Fruit fly (Drosophila melanogaster) whole organism, embryonic: ENCODE data around the gene CG42591.

Experiments
- Awh ChIP-seq: fragments of 200-800 bp; sonication (Bioruptor generic); IDR thresholded peaks from 2 replicates; pipeline ENCODE4, ENCODE4 v1.3.6; 2022; ENCODE audit warnings: missing biosample characterization, missing genetic modification characterization
- Bgb ChIP-seq: fragments of 200-800 bp; sonication (Bioruptor generic); IDR thresholded peaks from 2 replicates; pipeline ENCODE4 v1.3.6; 2022; ENCODE audit warnings: missing biosample characterization, missing genetic modification characterization; ENCODE audit not compliant: partially characterized antibody
- CG1024 ChIP-seq: fragments of 200-800 bp; sonication (Bioruptor generic); IDR thresholded peaks from 2 replicates; pipeline ENCODE4 v1.3.6; 2022; ENCODE audit warnings: missing biosample characterization, missing genetic modification characterization
- CG10267 ChIP-seq: fragments of 200-800 bp; sonication (Bioruptor generic); optimal IDR thresholded peaks from 2 replicates; lab custom pipeline; 2018; ENCODE audit warnings: missing biosample characterization, mild to moderate bottlenecking, missing genetic modification characterization, moderate library complexity
- CG13775 ChIP-seq: fragments of 200-800 bp; sonication (Bioruptor generic); optimal IDR thresholded peaks from 3 replicates; lab custom pipeline; 2017; ENCODE audit warnings: missing biosample characterization, mild to moderate bottlenecking, missing genetic modification characterization
- CG14710 ChIP-seq: fragments of 200-800 bp; sonication (Bioruptor generic); optimal IDR thresholded peaks from 3 replicates; lab custom pipeline; 2019; ENCODE audit warnings: missing biosample characterization, mild to moderate bottlenecking, missing genetic modification characterization, moderate library complexity
- CG17186 ChIP-seq: fragments of 200-800 bp; sonication (Bioruptor generic); optimal IDR thresholded peaks from 3 replicates; lab custom pipeline; 2017; ENCODE audit warnings: missing biosample characterization, missing genetic modification reagents, missing genetic modification characterization
- CG17361 ChIP-seq: fragments of 200-800 bp; sonication (Bioruptor generic); IDR thresholded peaks from 3 replicates; pipeline ENCODE4 v1.3.6; 2022; ENCODE audit warnings: missing biosample characterization, missing genetic modification characterization
- CG18764 ChIP-seq: fragments of 200-800 bp; sonication (Bioruptor generic); optimal IDR thresholded peaks from 3 replicates; lab custom pipeline; 2016; ENCODE audit warnings: missing biosample characterization, missing genetic modification characterization
- CG2129 ChIP-seq: fragments of 200-800 bp; sonication (Bioruptor generic); IDR thresholded peaks from 2 replicates; pipeline ENCODE4 v1.3.6; 2022; ENCODE audit warnings: missing biosample characterization, missing genetic modification characterization; ENCODE audit not compliant: partially characterized antibody
- CG33557 ChIP-seq: fragments of 200-800 bp; sonication (Bioruptor generic); optimal IDR thresholded peaks from 2 replicates; lab custom pipeline; 2019; ENCODE audit warnings: missing biosample characterization, mild to moderate bottlenecking, missing genetic modification characterization, moderate library complexity
- CG3847 ChIP-seq: fragments of 200-800 bp; sonication (Bioruptor generic); IDR thresholded peaks from 2 replicates; pipeline ENCODE4 v1.3.6; 2022; ENCODE audit warnings: missing biosample characterization, missing genetic modification characterization
- CG6689 ChIP-seq: fragments of 200-800 bp; sonication (Bioruptor generic); IDR thresholded peaks from 2 replicates; pipeline ENCODE4 v1.3.6; 2022; ENCODE audit warnings: missing biosample characterization, missing genetic modification characterization
- CG7786 ChIP-seq: fragments of 200-800 bp; sonication (Bioruptor generic); optimal IDR thresholded peaks from 2 replicates; lab custom pipeline; 2016; ENCODE audit warnings: missing biosample characterization, missing genetic modification characterization
- CG9437 ChIP-seq: fragments of 200-800 bp; sonication (Bioruptor generic); optimal IDR thresholded peaks from 2 replicates; lab custom pipeline; 2018; ENCODE audit warnings: missing biosample characterization, mild to moderate bottlenecking, missing genetic modification characterization
- D19A ChIP-seq: fragments of 200-800 bp; optimal IDR thresholded peaks from 3 replicates; lab custom pipeline; 2019; ENCODE audit warnings: missing biosample characterization, mild to moderate bottlenecking, missing genetic modification characterization, moderate library complexity
- Dad ChIP-seq: fragments of 200-800 bp; sonication (Bioruptor generic); optimal IDR thresholded peaks from 3 replicates; lab custom pipeline; 2016; ENCODE audit warnings: missing biosample characterization, missing genetic modification characterization
- Doc2 ChIP-seq: fragments of 200-800 bp; sonication (Bioruptor generic); IDR thresholded peaks from 2 replicates; pipeline ENCODE4 v1.3.6; 2022; ENCODE audit warnings: missing biosample characterization, missing genetic modification characterization
- Dp ChIP-seq: fragments of 200-800 bp; sonication (Bioruptor generic); optimal IDR thresholded peaks from 2 replicates; lab custom pipeline; 2018; ENCODE audit warnings: missing biosample characterization, mild to moderate bottlenecking, missing genetic modification characterization, moderate library complexity
- GATAe ChIP-seq: fragments of 200-800 bp; sonication (Bioruptor generic); conservative IDR thresholded peaks from 2 replicates; pipeline ENCODE4 v1.3.6; 2022; ENCODE audit warnings: missing biosample characterization, missing genetic modification characterization
- Hey ChIP-seq: fragments of 200-800 bp; sonication (Bioruptor generic); optimal IDR thresholded peaks from 3 replicates; lab custom pipeline; 2018; ENCODE audit warnings: missing biosample characterization, mild to moderate bottlenecking, missing genetic modification characterization
- Rx ChIP-seq: fragments of 200-800 bp; sonication (Bioruptor generic); IDR thresholded peaks from 2 replicates; pipeline ENCODE4 v1.3.6; 2022; ENCODE audit warnings: missing biosample characterization, missing genetic modification characterization
- Taf1 ChIP-seq: fragments of 200-800 bp; sonication (Bioruptor generic); IDR thresholded peaks from 2 replicates; pipeline ENCODE4 v1.3.6; 2022; ENCODE audit warnings: missing biosample characterization, missing genetic modification characterization
- ato ChIP-seq: fragments of 200-800 bp; sonication (Bioruptor generic); IDR thresholded peaks from 2 replicates; pipeline ENCODE4 v1.3.6; 2022; ENCODE audit warnings: missing biosample characterization, missing genetic modification characterization; ENCODE audit not compliant: partially characterized antibody
- bab2 ChIP-seq: fragments of 200-800 bp; sonication (Bioruptor generic); optimal IDR thresholded peaks from 2 replicates; lab custom pipeline; 2016; ENCODE audit warnings: missing biosample characterization, missing genetic modification characterization
- bigmax ChIP-seq: fragments of 200-800 bp; sonication (Bioruptor generic); optimal IDR thresholded peaks from 2 replicates; lab custom pipeline; 2018; ENCODE audit warnings: missing biosample characterization, mild to moderate bottlenecking, missing genetic modification characterization
- br ChIP-seq: fragments of >200 bp; optimal IDR thresholded peaks from 2 replicates; lab custom pipeline; 2017
- btn ChIP-seq: fragments of 200-800 bp; sonication (Bioruptor generic); optimal IDR thresholded peaks from 2 replicates; lab custom pipeline; 2016; ENCODE audit warnings: missing biosample characterization, missing genetic modification characterization
- cad ChIP-seq: fragments of >200 bp; optimal IDR thresholded peaks from 2 replicates; lab custom pipeline; 2017; ENCODE audit warnings: missing biosample characterization, missing genetic modification characterization
- corto ChIP-seq: fragments of 200-800 bp; sonication (Bioruptor generic); optimal IDR thresholded peaks from 2 replicates; lab custom pipeline; 2016; ENCODE audit warnings: missing biosample characterization, mild to moderate bottlenecking, missing genetic modification characterization, moderate library complexity
- dmrt99B ChIP-seq: fragments of 200-800 bp; sonication (Bioruptor generic); optimal IDR thresholded peaks from 2 replicates; lab custom pipeline; 2018; ENCODE audit warnings: missing biosample characterization, mild to moderate bottlenecking, missing genetic modification characterization, moderate library complexity
- en ChIP-seq: fragments of 200-800 bp; sonication (Bioruptor generic); optimal IDR thresholded peaks from 2 replicates; lab custom pipeline; 2016; ENCODE audit warnings: missing biosample characterization, missing genetic modification characterization
- ewg ChIP-seq: fragments of 200-800 bp; sonication (Bioruptor generic); optimal IDR thresholded peaks from 3 replicates; lab custom pipeline; 2017; ENCODE audit warnings: mild to moderate bottlenecking, missing biosample characterization, missing genetic modification reagents, missing genetic modification characterization
- fd102C ChIP-seq: fragments of 200-800 bp; sonication (Bioruptor generic); optimal IDR thresholded peaks from 2 replicates; lab custom pipeline; 2018; ENCODE audit warnings: missing biosample characterization, mild to moderate bottlenecking, missing genetic modification characterization, moderate library complexity
- fd96Cb ChIP-seq: fragments of 200-800 bp; sonication (Bioruptor generic); optimal IDR thresholded peaks from 2 replicates; lab custom pipeline; 2018; ENCODE audit warnings: missing biosample characterization, mild to moderate bottlenecking, missing genetic modification characterization, moderate library complexity
- gem ChIP-seq: fragments of 200-800 bp; sonication (Bioruptor generic); optimal IDR thresholded peaks from 2 replicates; lab custom pipeline; 2019; ENCODE audit warnings: missing biosample characterization, mild to moderate bottlenecking, missing genetic modification characterization, moderate library complexity
- hkb ChIP-seq, 2 experiments: fragments of 200-800 bp in 1 of 2; fragments of >200 bp in 1 of 2; sonication (Bioruptor generic) in 1 of 2; IDR thresholded peaks in 1 of 2; optimal IDR thresholded peaks in 1 of 2; 2 replicates each; pipeline versions ENCODE4 v1.3.6 to Lab custom; 2017 to 2022; ENCODE audit warnings: missing biosample characterization in 1 of 2, missing genetic modification characterization in 1 of 2
- inv ChIP-seq: fragments of 200-800 bp; sonication (Bioruptor generic); IDR thresholded peaks from 2 replicates; pipeline ENCODE4 v1.3.6; 2022; ENCODE audit warnings: missing biosample characterization, missing genetic modification characterization; ENCODE audit not compliant: partially characterized antibody
- knrl ChIP-seq: fragments of 200-800 bp; sonication (Bioruptor generic); IDR thresholded peaks from 3 replicates; pipeline ENCODE4 v1.3.6; 2022; ENCODE audit warnings: missing biosample characterization, missing genetic modification characterization; ENCODE audit not compliant: partially characterized antibody
- nerfin-2 ChIP-seq: fragments of 200-800 bp; sonication (Bioruptor generic); IDR thresholded peaks from 2 replicates; pipeline ENCODE4 v1.3.6; 2022; ENCODE audit warnings: missing biosample characterization, missing genetic modification characterization; ENCODE audit not compliant: partially characterized antibody
- pfk ChIP-seq: fragments of 200-800 bp; sonication (Bioruptor generic); optimal IDR thresholded peaks from 2 replicates; lab custom pipeline; 2018; ENCODE audit warnings: missing biosample characterization, mild to moderate bottlenecking, missing genetic modification characterization, moderate library complexity
- rib ChIP-seq: fragments of 200-800 bp; sonication (Bioruptor generic); IDR thresholded peaks from 2 replicates; pipeline ENCODE4 v1.3.6; 2022; ENCODE audit warnings: missing biosample characterization, missing genetic modification characterization
- salm ChIP-seq: fragments of 200-800 bp; sonication (Bioruptor generic); optimal IDR thresholded peaks from 2 replicates; lab custom pipeline; 2018; ENCODE audit warnings: missing biosample characterization, mild to moderate bottlenecking, missing genetic modification characterization
- sim ChIP-seq: fragments of 200-800 bp; sonication (Bioruptor generic); IDR thresholded peaks from 2 replicates; pipeline ENCODE4 v1.3.6; 2022; ENCODE audit warnings: missing biosample characterization, missing genetic modification characterization
- sqz ChIP-seq: fragments of 200-800 bp; sonication (Bioruptor generic); optimal IDR thresholded peaks from 3 replicates; lab custom pipeline; 2018; ENCODE audit warnings: missing biosample characterization, mild to moderate bottlenecking, missing genetic modification characterization
- tap ChIP-seq: fragments of 200-800 bp; optimal IDR thresholded peaks from 3 replicates; lab custom pipeline; 2019; ENCODE audit warnings: missing biosample characterization, mild to moderate bottlenecking, missing genetic modification characterization, moderate library complexity
- tin ChIP-seq: fragments of 200-800 bp; sonication (Bioruptor generic); optimal IDR thresholded peaks from 3 replicates; lab custom pipeline; 2016; ENCODE audit warnings: missing biosample characterization, missing genetic modification characterization
- tna ChIP-seq: fragments of 200-800 bp; sonication (Bioruptor generic); IDR thresholded peaks from 2 replicates; pipeline ENCODE4 v1.3.6; 2022; ENCODE audit warnings: missing biosample characterization, missing genetic modification characterization; ENCODE audit not compliant: partially characterized antibody
- z ChIP-seq: fragments of 200-800 bp; sonication (Bioruptor generic); IDR thresholded peaks from 3 replicates; pipeline ENCODE4 v1.3.6; 2022; ENCODE audit warnings: missing biosample characterization, missing genetic modification characterization

Gene CG42591

dm6 chr3L:8115864-8116528 is 46.2 kb upstream of the CG42591 start, which contains the start of the genes Arp3 and msk (continued):
- TF ChIP-seq btn (GFP tag; lab: Kevin White, UChicago) = peak; percentile 59
- peak; percentile 69 for TF ChIP-seq Rx (GFP tag; lab: Robert Waterston, UW)
- TF ChIP-seq tin = peak; percentile 89
- TF ChIP-seq fd102C (GFP tag; lab: Kevin White, UChicago) = peak; percentile 5
- TF ChIP-seq Hey (tag; lab: Kevin White, UChicago) = no peak
- TF ChIP-seq Dad (GFP tag; lab: Kevin White, UChicago) = peak; percentile 89
- TF ChIP-seq inv (GFP tag; lab: Robert Waterston, UW) = no peak
- 0 out of 2 replicates have a peak, but pooled peaks have one; percentile 31 for TF ChIP-seq CG1024 (GFP tag; lab: Robert Waterston, UW)
- peak; percentile 68 for TF ChIP-seq en (GFP tag; lab: Kevin White, UChicago)
- peak; percentile 78 for TF ChIP-seq gem
- no peak for TF ChIP-seq nerfin-2 (GFP tag; lab: Robert Waterston, UW)
- peak; percentile 58 for TF ChIP-seq Dp
- peak; percentile 99 for TF ChIP-seq CG10267 (tag; lab: Kevin White, UChicago)
- peak; percentile 38 for TF ChIP-seq bigmax (GFP tag; lab: Kevin White, UChicago)
- TF ChIP-seq ato (GFP tag; lab: Robert Waterston, UW) = no peak
- TF ChIP-seq CG18764 (GFP tag; lab: Kevin White, UChicago) = peak; percentile 83
- peak; percentile 84 for TF ChIP-seq CG17186 (GFP tag; lab: Kevin White, UChicago)
- TF ChIP-seq ewg (GFP tag; lab: Kevin White, UChicago) = peak; percentile 60
- TF ChIP-seq Awh = no peak
- TF ChIP-seq Taf1 (GFP tag; lab: Robert Waterston, UW) = no peak
- peak; percentile 91 for TF ChIP-seq CG7786 (GFP tag; lab: Kevin White, UChicago)
- peak; percentile 62; the same call in 2 of the 3 replicates for TF ChIP-seq knrl (GFP tag; lab: Robert Waterston, UW)
- TF ChIP-seq tna = no peak
- TF ChIP-seq tap = no peak
- TF ChIP-seq CG6689 (GFP tag; lab: Robert Waterston, UW) = peak; percentile 56
- no peak for TF ChIP-seq CG2129
- TF ChIP-seq rib (GFP tag; lab: Robert Waterston, UW) = peak; percentile 94
- TF ChIP-seq CG14710 (tag; lab: Kevin White, UChicago) = peak; percentile 91
- peak; percentile 51 for TF ChIP-seq Bgb (GFP tag; lab: Robert Waterston, UW)
- peak; percentile 82 for TF ChIP-seq CG13775 (GFP tag; lab: Kevin White, UChicago)
- peak; percentile 58 for TF ChIP-seq salm (tag; lab: Kevin White, UChicago)
- no peak for TF ChIP-seq corto
- peak; percentile 31; the same call in 1 of the 2 replicates for TF ChIP-seq GATAe (GFP tag; lab: Robert Waterston, UW)
- no peak for TF ChIP-seq z
- TF ChIP-seq sim (GFP tag; lab: Robert Waterston, UW) = 0 out of 2 replicates have a peak, but pooled peaks have one; percentile 33
- peak; percentile 74 for TF ChIP-seq CG17361
- no peak for TF ChIP-seq dmrt99B (tag; lab: Kevin White, UChicago)
- TF ChIP-seq cad (GFP tag; lab: Kevin White, UChicago) = no peak
- no peak for TF ChIP-seq br (lab: Kevin White, UChicago)
- no peak for TF ChIP-seq sqz (GFP tag; lab: Kevin White, UChicago)
- TF ChIP-seq D19A (tag; lab: Kevin White, UChicago) = no peak
- peak; percentile 65 for TF ChIP-seq fd96Cb (tag; lab: Kevin White, UChicago)
- TF ChIP-seq CG9437 (GFP tag; lab: Kevin White, UChicago) = peak; percentile 47
- TF ChIP-seq pfk (GFP tag; lab: Kevin White, UChicago) = peak; percentile 9
- TF ChIP-seq CG33557 (GFP tag; lab: Kevin White, UChicago) = peak; percentile 56
- TF ChIP-seq Doc2 (GFP tag; lab: Robert Waterston, UW) = no peak
- TF ChIP-seq hkb (optimal IDR thresholded peaks at IDR 0.05; lab: Kevin White, UChicago) = peak; percentile 89
- TF ChIP-seq hkb (GFP tag; IDR thresholded peaks at IDR 0.05; lab: Robert Waterston, UW) = peak; percentile 60; the same call in 1 of the 2 replicates
- TF ChIP-seq CG3847 (GFP tag; lab: Robert Waterston, UW) = peak; percentile 90
- TF ChIP-seq bab2 (GFP tag; lab: Kevin White, UChicago) = peak; percentile 91
